Fruit fly (Drosophila melanogaster) whole organism, embryonic: ENCODE measurements around the gene stac.
A peak's percentile ranks its signal among the peaks of the same experiment; 100 is the strongest.

ENCODE experiments used
- Asciz ChIP-seq: fragments of 200-800 bp; sonication (Bioruptor generic); optimal IDR thresholded peaks from 2 replicates; lab custom pipeline; 2017; ENCODE audit warnings: missing biosample characterization, mild to moderate bottlenecking, missing genetic modification characterization, missing genetic modification reagents
- BEAF-32 ChIP-seq: fragments of 200-800 bp; sonication (Bioruptor generic); optimal IDR thresholded peaks from 3 replicates; lab custom pipeline; 2017; ENCODE audit warnings: missing biosample characterization, missing genetic modification characterization, mild to moderate bottlenecking, moderate library complexity, missing genetic modification reagents
- CG10543 ChIP-seq: fragments of 200-800 bp; sonication (Bioruptor generic); optimal IDR thresholded peaks from 3 replicates; lab custom pipeline; 2017; ENCODE audit warnings: missing biosample characterization, mild to moderate bottlenecking, missing genetic modification characterization, moderate library complexity
- CG12659 ChIP-seq: fragments of 200-800 bp; sonication (Bioruptor generic); optimal IDR thresholded peaks from 3 replicates; lab custom pipeline; 2017; ENCODE audit warnings: mild to moderate bottlenecking, missing biosample characterization, missing genetic modification reagents, missing genetic modification characterization
- CG13287 ChIP-seq: fragments of 200-800 bp; sonication (Bioruptor generic); IDR thresholded peaks from 2 replicates; pipeline ENCODE4 v1.3.6; 2022; ENCODE audit warnings: missing biosample characterization, missing genetic modification characterization; ENCODE audit not compliant: partially characterized antibody
- CG1647 ChIP-seq: fragments of 200-800 bp; sonication (Bioruptor generic); optimal IDR thresholded peaks from 3 replicates; lab custom pipeline; 2016; ENCODE audit warnings: missing biosample characterization, missing genetic modification characterization
- CG2116 ChIP-seq: fragments of 200-800 bp; sonication (Bioruptor generic); optimal IDR thresholded peaks from 3 replicates; lab custom pipeline; 2018; ENCODE audit warnings: missing biosample characterization, mild to moderate bottlenecking, missing genetic modification characterization
- CG4820 ChIP-seq: fragments of 200-800 bp; sonication (Bioruptor generic); optimal IDR thresholded peaks from 3 replicates; lab custom pipeline; 2016; ENCODE audit warnings: missing biosample characterization, missing genetic modification characterization
- CG7928 ChIP-seq: fragments of 200-800 bp; sonication (Bioruptor generic); optimal IDR thresholded peaks from 2 replicates; lab custom pipeline; 2017; ENCODE audit warnings: missing biosample characterization, mild to moderate bottlenecking, missing genetic modification characterization
- CG8290 ChIP-seq, 3 experiments: fragments of 200-800 bp; sonication (Bioruptor generic); optimal IDR thresholded peaks; 2 replicates each; lab custom pipeline; 2016 to 2019; ENCODE audit warnings: missing biosample characterization in 3 of 3, missing genetic modification characterization in 3 of 3, mild to moderate bottlenecking in 2 of 3, moderate library complexity in 1 of 3
- CHES-1-like ChIP-seq: fragments of 200-800 bp; sonication (Bioruptor generic); optimal IDR thresholded peaks from 2 replicates; lab custom pipeline; 2016; ENCODE audit warnings: missing biosample characterization, missing genetic modification characterization
- D19A ChIP-seq: fragments of 200-800 bp; optimal IDR thresholded peaks from 3 replicates; lab custom pipeline; 2019; ENCODE audit warnings: missing biosample characterization, mild to moderate bottlenecking, missing genetic modification characterization, moderate library complexity
- Dbx ChIP-seq: fragments of 200-800 bp; sonication (Bioruptor generic); IDR thresholded peaks from 3 replicates; pipeline ENCODE4 v1.3.6; 2022; ENCODE audit warnings: missing biosample characterization, missing genetic modification characterization
- Dip3 ChIP-seq: fragments of 200-800 bp; sonication (Bioruptor generic); optimal IDR thresholded peaks from 3 replicates; lab custom pipeline; 2016; ENCODE audit warnings: missing biosample characterization, missing genetic modification characterization
- Dp ChIP-seq: fragments of 200-800 bp; sonication (Bioruptor generic); optimal IDR thresholded peaks from 2 replicates; lab custom pipeline; 2018; ENCODE audit warnings: missing biosample characterization, mild to moderate bottlenecking, missing genetic modification characterization, moderate library complexity
- E2f2 ChIP-seq: fragments of 200-800 bp; sonication (Bioruptor generic); IDR thresholded peaks from 2 replicates; pipeline ENCODE4 v1.3.6; 2022; ENCODE audit warnings: missing biosample characterization, missing genetic modification characterization
- Ets97D ChIP-seq: fragments of 200-800 bp; sonication (Bioruptor generic); optimal IDR thresholded peaks from 3 replicates; lab custom pipeline; 2016; ENCODE audit warnings: missing biosample characterization, missing genetic modification characterization
- HHEX ChIP-seq: fragments of 200-800 bp; sonication (Bioruptor generic); optimal IDR thresholded peaks from 3 replicates; lab custom pipeline; 2017; ENCODE audit warnings: missing biosample characterization, mild to moderate bottlenecking, missing genetic modification characterization, missing genetic modification reagents
- HmgD ChIP-seq: fragments of 200-800 bp; sonication (Bioruptor generic); optimal IDR thresholded peaks from 3 replicates; lab custom pipeline; 2016; ENCODE audit warnings: missing biosample characterization, missing genetic modification characterization
- HmgZ ChIP-seq: fragments of 200-800 bp; sonication (Bioruptor generic); optimal IDR thresholded peaks from 2 replicates; lab custom pipeline; 2018; ENCODE audit warnings: missing biosample characterization, mild to moderate bottlenecking, missing genetic modification characterization
- Lhr ChIP-seq: fragments of 200-800 bp; sonication (Bioruptor generic); optimal IDR thresholded peaks from 3 replicates; lab custom pipeline; 2017; ENCODE audit warnings: mild to moderate bottlenecking, missing biosample characterization, missing genetic modification reagents, missing genetic modification characterization
- Neu2 ChIP-seq: fragments of 200-800 bp; sonication (Bioruptor generic); optimal IDR thresholded peaks from 3 replicates; lab custom pipeline; 2016; ENCODE audit warnings: missing biosample characterization, missing genetic modification characterization, borderline replicate concordance
- Scr ChIP-seq: fragments of 200-800 bp; sonication (Bioruptor generic); IDR thresholded peaks from 2 replicates; pipeline ENCODE4 v1.3.6; 2022; ENCODE audit warnings: missing biosample characterization, missing genetic modification characterization; ENCODE audit not compliant: partially characterized antibody
- Sin3A ChIP-seq: fragments of >200 bp; optimal IDR thresholded peaks from 2 replicates; lab custom pipeline; 2018
- TFAM ChIP-seq: fragments of 200-800 bp; sonication (Bioruptor generic); optimal IDR thresholded peaks from 2 replicates; lab custom pipeline; 2017; ENCODE audit warnings: missing biosample characterization, missing genetic modification characterization, inconsistent platforms
- chn ChIP-seq: fragments of 200-800 bp; sonication (Bioruptor generic); optimal IDR thresholded peaks from 2 replicates; lab custom pipeline; 2016; ENCODE audit warnings: missing biosample characterization, missing genetic modification characterization
- en ChIP-seq: fragments of 200-800 bp; sonication (Bioruptor generic); optimal IDR thresholded peaks from 2 replicates; lab custom pipeline; 2016; ENCODE audit warnings: missing biosample characterization, missing genetic modification characterization
- eve ChIP-seq, 2 experiments: fragments of >200 bp; optimal IDR thresholded peaks; 2 replicates each; lab custom pipeline; 2017; ENCODE audit warnings: missing biosample characterization in 2 of 2, missing genetic modification characterization in 2 of 2
- fd3F ChIP-seq: fragments of 200-800 bp; sonication (Bioruptor generic); optimal IDR thresholded peaks from 2 replicates; lab custom pipeline; 2018; ENCODE audit warnings: missing biosample characterization, mild to moderate bottlenecking, missing genetic modification characterization, moderate library complexity
- gcm ChIP-seq: fragments of 200-800 bp; sonication (Bioruptor generic); optimal IDR thresholded peaks from 2 replicates; lab custom pipeline; 2019; ENCODE audit warnings: missing biosample characterization, mild to moderate bottlenecking, missing genetic modification characterization, moderate library complexity
- gem ChIP-seq: fragments of 200-800 bp; sonication (Bioruptor generic); optimal IDR thresholded peaks from 2 replicates; lab custom pipeline; 2019; ENCODE audit warnings: missing biosample characterization, mild to moderate bottlenecking, missing genetic modification characterization, moderate library complexity
- gfzf ChIP-seq: fragments of 200-800 bp; sonication (Bioruptor generic); optimal IDR thresholded peaks from 2 replicates; lab custom pipeline; 2016; ENCODE audit warnings: missing biosample characterization, mild to moderate bottlenecking, missing genetic modification characterization, moderate library complexity
- gsb-n ChIP-seq: fragments of 200-800 bp; sonication (Bioruptor generic); optimal IDR thresholded peaks from 3 replicates; lab custom pipeline; 2018; ENCODE audit warnings: missing biosample characterization, mild to moderate bottlenecking, missing genetic modification characterization
- hkb ChIP-seq, 2 experiments: fragments of 200-800 bp in 1 of 2; fragments of >200 bp in 1 of 2; sonication (Bioruptor generic) in 1 of 2; IDR thresholded peaks in 1 of 2; optimal IDR thresholded peaks in 1 of 2; 2 replicates each; pipeline versions ENCODE4 v1.3.6 to Lab custom; 2017 to 2022; ENCODE audit warnings: missing biosample characterization in 1 of 2, missing genetic modification characterization in 1 of 2
- knrl ChIP-seq: fragments of 200-800 bp; sonication (Bioruptor generic); IDR thresholded peaks from 3 replicates; pipeline ENCODE4 v1.3.6; 2022; ENCODE audit warnings: missing biosample characterization, missing genetic modification characterization; ENCODE audit not compliant: partially characterized antibody
- oc ChIP-seq: fragments of 200-800 bp; sonication (Bioruptor generic); optimal IDR thresholded peaks from 2 replicates; lab custom pipeline; 2018; ENCODE audit warnings: missing biosample characterization, mild to moderate bottlenecking, missing genetic modification characterization, moderate library complexity
- org-1 ChIP-seq: fragments of 200-800 bp; sonication (Bioruptor generic); optimal IDR thresholded peaks from 2 replicates; lab custom pipeline; 2017; ENCODE audit warnings: missing biosample characterization, missing genetic modification characterization
- row ChIP-seq: fragments of 200-800 bp; sonication (Bioruptor generic); IDR thresholded peaks from 3 replicates; pipeline ENCODE4 v1.3.6; 2022; ENCODE audit warnings: missing biosample characterization, missing genetic modification characterization
- salm ChIP-seq: fragments of 200-800 bp; sonication (Bioruptor generic); optimal IDR thresholded peaks from 2 replicates; lab custom pipeline; 2018; ENCODE audit warnings: missing biosample characterization, mild to moderate bottlenecking, missing genetic modification characterization
- sens ChIP-seq: fragments of 200-800 bp; sonication (Bioruptor generic); peaks from one replicate; lab custom pipeline; 2016; ENCODE audit warnings: missing biosample characterization, missing genetic modification characterization
- tna ChIP-seq: fragments of 200-800 bp; sonication (Bioruptor generic); IDR thresholded peaks from 2 replicates; pipeline ENCODE4 v1.3.6; 2022; ENCODE audit warnings: missing biosample characterization, missing genetic modification characterization; ENCODE audit not compliant: partially characterized antibody

The stac gene

dm6 chr3R:25097486-25097885 is 41.4 kb downstream of the stac start, which contains the start of the genes CG33095 and CG33096 (continued):
- TF ChIP-seq knrl (GFP tag; lab: Robert Waterston, UW): 0 out of 3 replicates have a peak, but pooled peaks have one; percentile 10
- TF ChIP-seq org-1 (GFP tag; lab: Kevin White, UChicago): no peak
- TF ChIP-seq tna (GFP tag; lab: Robert Waterston, UW): no peak
- TF ChIP-seq CG12659 (GFP tag; lab: Kevin White, UChicago): peak; percentile 57
- TF ChIP-seq salm (tag; lab: Kevin White, UChicago): no peak
- no peak for TF ChIP-seq gem (tag; lab: Kevin White, UChicago)
- peak; percentile 27 for TF ChIP-seq Dp (GFP tag; lab: Kevin White, UChicago)
- TF ChIP-seq D19A (tag; lab: Kevin White, UChicago): peak; percentile 47
- TF ChIP-seq chn (GFP tag; lab: Kevin White, UChicago): no peak
- TF ChIP-seq row (GFP tag; lab: Robert Waterston, UW): peak; percentile 88
- TF ChIP-seq Ets97D (GFP tag; lab: Kevin White, UChicago): peak; percentile 47
- TF ChIP-seq en (GFP tag; lab: Kevin White, UChicago): no peak
- peak; percentile 52 for TF ChIP-seq Lhr (GFP tag; lab: Kevin White, UChicago)
- TF ChIP-seq eve (GFP tag; optimal IDR thresholded peaks at IDR 0.05; lab: Kevin White, UChicago): no peak
- peak; percentile 9 for TF ChIP-seq Sin3A (lab: Kevin White, UChicago)
- TF ChIP-seq Neu2 (GFP tag; lab: Kevin White, UChicago): no peak
- TF ChIP-seq Dip3 (GFP tag; lab: Kevin White, UChicago): no peak
- no peak for TF ChIP-seq Scr (GFP tag; lab: Robert Waterston, UW)
- no peak for TF ChIP-seq gcm (GFP tag; lab: Kevin White, UChicago)
- TF ChIP-seq CG10543 (GFP tag; lab: Kevin White, UChicago): no peak
- peak; percentile 75 for TF ChIP-seq CG8290 (GFP tag; optimal IDR thresholded peaks at IDR 0.05; lab: Kevin White, UChicago)
- TF ChIP-seq CG8290 (tag; optimal IDR thresholded peaks at IDR 0.05; lab: Kevin White, UChicago): peak in 1 of 2 experiments; percentile 2
- peak; percentile 8 for TF ChIP-seq CG2116 (GFP tag; lab: Kevin White, UChicago)
- peak; percentile 31 for TF ChIP-seq hkb (optimal IDR thresholded peaks at IDR 0.05; lab: Kevin White, UChicago)
- no peak for TF ChIP-seq hkb (GFP tag; IDR thresholded peaks at IDR 0.05; lab: Robert Waterston, UW)
- TF ChIP-seq HmgD (GFP tag; lab: Kevin White, UChicago): peak; percentile 7
- no peak for TF ChIP-seq CG7928 (GFP tag; lab: Kevin White, UChicago)
- TF ChIP-seq oc (tag; lab: Kevin White, UChicago): no peak
- no peak for TF ChIP-seq Dbx
- TF ChIP-seq gsb-n (tag; lab: Kevin White, UChicago): peak; percentile 83
- peak; percentile 68 for TF ChIP-seq HmgZ (tag; lab: Kevin White, UChicago)
- peak; percentile 21; the same call in 1 of the 2 replicates for TF ChIP-seq E2f2 (GFP tag; lab: Robert Waterston, UW)
- no peak for TF ChIP-seq HHEX (GFP tag; lab: Kevin White, UChicago)
- no peak for TF ChIP-seq CG1647 (GFP tag; lab: Kevin White, UChicago)
- no peak for TF ChIP-seq TFAM
- peak; percentile 96 for TF ChIP-seq gfzf (GFP tag; lab: Kevin White, UChicago)
- TF ChIP-seq fd3F (GFP tag; lab: Kevin White, UChicago): no peak
- no peak for TF ChIP-seq Asciz (GFP tag; lab: Kevin White, UChicago)
- no peak for TF ChIP-seq CHES-1-like (GFP tag; lab: Kevin White, UChicago)
- TF ChIP-seq sens: no peak
- peak; percentile 31 for TF ChIP-seq BEAF-32
- peak; percentile 28; the same call in 1 of the 2 replicates for TF ChIP-seq CG13287
- TF ChIP-seq CG4820: no peak
